Fruit fly (Drosophila melanogaster): ENCODE measurements around the gene kto.
A peak's percentile ranks its signal among the peaks of the same experiment; 100 is the strongest.

The kto gene

dm6 chr3L:19817807-19818531 lies 18.4 kb upstream of the kto start, which contains the start of the genes Fibp and Deaf1 (continued):
- TF ChIP-seq HmgZ (tag; optimal IDR thresholded peaks at IDR 0.05) (peak; percentile 67), pho (GFP tag; optimal IDR thresholded peaks at IDR 0.05) (peak; percentile 89), kay (GFP tag; optimal IDR thresholded peaks at IDR 0.05) (peak; percentile 66), chif (GFP tag; optimal IDR thresholded peaks at IDR 0.05) (peak; percentile 75 to 80), al (GFP tag; IDR thresholded peaks at IDR 0.05) (peak; percentile 71), CG17328 (GFP tag; IDR thresholded peaks at IDR 0.05) (no peak), CG11723 (GFP tag; optimal IDR thresholded peaks at IDR 0.05) (no peak), vfl (GFP tag; optimal IDR thresholded peaks at IDR 0.05) (peak; percentile 79), lov (optimal IDR thresholded peaks at IDR 0.05) (no peak), lov (GFP tag; IDR thresholded peaks at IDR 0.05) (0 out of 3 replicates have a peak, but pooled peaks have one; percentile 22), nerfin-2 (GFP tag; IDR thresholded peaks at IDR 0.05; ENCODE audit: partially characterized antibody) (peak; percentile 95), Meics (GFP tag; optimal IDR thresholded peaks at IDR 0.05) (peak; percentile 66), CG33557 (GFP tag; optimal IDR thresholded peaks at IDR 0.05) (peak; percentile 72), CG18262 (tag; optimal IDR thresholded peaks at IDR 0.05) (peak; percentile 81), ci (GFP tag; IDR thresholded peaks at IDR 0.05) (peak; percentile 34; the same call in 1 of the 3 replicates), CG5180 (GFP tag; optimal IDR thresholded peaks at IDR 0.05) (no peak), CG12155 (GFP tag; optimal IDR thresholded peaks at IDR 0.05) (peak; percentile 86), Nf-YB (GFP tag; optimal IDR thresholded peaks at IDR 0.05) (peak; percentile 35), twi (tag; optimal IDR thresholded peaks at IDR 0.05) (peak; percentile 64), unc-4 (GFP tag; IDR thresholded peaks at IDR 0.05; ENCODE audit: partially characterized antibody) (peak; percentile 92), Max (GFP tag; optimal IDR thresholded peaks at IDR 0.05) (peak; percentile 57), mirr (GFP tag; optimal IDR thresholded peaks at IDR 0.05) (peak; percentile 54), CG17361 (GFP tag; IDR thresholded peaks at IDR 0.05) (peak; percentile 92), CG10321 (GFP tag; IDR thresholded peaks at IDR 0.05) (no peak), sisA (GFP tag; IDR thresholded peaks at IDR 0.05) (peak; percentile 71), Neu2 (GFP tag; optimal IDR thresholded peaks at IDR 0.05; ENCODE audit: borderline replicate concordance) (peak; percentile 21), CG14710 (tag; optimal IDR thresholded peaks at IDR 0.05) (peak; percentile 87), pb (GFP tag; optimal IDR thresholded peaks at IDR 0.05) (peak; percentile 50), fd64A (GFP tag; optimal IDR thresholded peaks at IDR 0.05) (no peak), CG17186 (GFP tag; optimal IDR thresholded peaks at IDR 0.05) (peak; percentile 58), ftz-f1 (GFP tag; optimal IDR thresholded peaks at IDR 0.05) (no peak), CG34224 (GFP tag; IDR thresholded peaks at IDR 0.05; ENCODE audit: partially characterized antibody) (peak; percentile 91), CG11398 (GFP tag; optimal IDR thresholded peaks at IDR 0.05) (no peak), CG4404 (GFP tag; IDR thresholded peaks at IDR 0.05) (peak; percentile 49; the same call in 1 of the 2 replicates), cad (GFP tag; optimal IDR thresholded peaks at IDR 0.05) (no peak), crp (GFP tag; optimal IDR thresholded peaks at IDR 0.05) (peak in 1 of 2 experiments; percentile 43), CG10654 (GFP tag; optimal IDR thresholded peaks at IDR 0.05) (peak; percentile 68), CG2116 (GFP tag; optimal IDR thresholded peaks at IDR 0.05) (peak; percentile 69), Stat92E (GFP tag; optimal IDR thresholded peaks at IDR 0.05) (peak in 1 of 3 experiments; percentile 7), lab (GFP tag; optimal IDR thresholded peaks at IDR 0.05) (peak; percentile 64), CG7786 (GFP tag; optimal IDR thresholded peaks at IDR 0.05) (peak; percentile 78), Hr3 (GFP tag; optimal IDR thresholded peaks at IDR 0.05) (peak; percentile 86), Aef1 (GFP tag; IDR thresholded peaks at IDR 0.05) (peak; percentile 67; the same call in 2 of the 3 replicates), disco-r (GFP tag; optimal IDR thresholded peaks at IDR 0.05) (peak; percentile 56), fru (optimal IDR thresholded peaks at IDR 0.05) (no peak), tin (GFP tag; optimal IDR thresholded peaks at IDR 0.05) (peak; percentile 71), HLH4C (GFP tag; IDR thresholded peaks at IDR 0.05; ENCODE audit: partially characterized antibody) (peak; percentile 96), zfh1 (GFP tag; IDR thresholded peaks at IDR 0.05) (peak; percentile 53; the same call in 2 of the 3 replicates), CG1603 (tag; optimal IDR thresholded peaks at IDR 0.05) (peak; percentile 43)

All from whole organism, embryonic.